Worm (Caenorhabditis elegans): Measurements from ENCODE around the gene tsp-18.
A peak's percentile ranks its signal among the peaks of the same experiment; 100 is the strongest.

Gene tsp-18

DNA sequence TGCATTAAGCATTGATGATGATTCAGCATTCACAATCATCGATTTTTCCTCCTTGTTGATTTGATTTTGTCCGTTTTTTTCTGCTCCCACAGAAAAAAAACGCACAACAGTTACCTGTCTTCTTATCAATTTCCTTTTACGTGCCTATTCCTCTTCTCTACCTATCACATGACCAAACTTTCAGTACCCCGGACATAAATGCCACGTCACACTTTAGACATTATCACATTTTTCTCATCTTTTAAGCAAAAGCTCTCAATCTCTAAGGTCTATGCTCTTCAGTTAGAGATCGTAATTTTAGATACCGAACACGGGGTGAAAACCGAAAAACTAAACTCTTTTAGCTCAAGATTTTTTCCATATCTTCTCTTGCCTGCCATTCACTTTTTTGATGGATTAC is 31.7 kb downstream of the tsp-18 start (continued):
- TF ChIP-seq tra-1 (GFP tag; IDR thresholded peaks at IDR 0.05) (peak; percentile 66; the same call in 1 of the 2 replicates), unc-130 (GFP tag; optimal IDR thresholded peaks at IDR 0.05) (no peak), ceh-82 (tag; optimal IDR thresholded peaks at IDR 0.05) (no peak), mep-1 (tag; optimal IDR thresholded peaks at IDR 0.05) (no peak), daf-12 (tag; optimal IDR thresholded peaks at IDR 0.05) (no peak), ctbp-1 (GFP tag; IDR thresholded peaks at IDR 0.05) (no peak), nhr-237 (tag; optimal IDR thresholded peaks at IDR 0.05) (no peak), tag-97 (GFP tag; IDR thresholded peaks at IDR 0.05) (no peak), zfp-3 (GFP tag; conservative IDR thresholded peaks at IDR 0.05) (no peak; the same call in 1 of the 2 replicates), ces-1 (GFP tag; optimal IDR thresholded peaks at IDR 0.05) (no peak), snpc-4 (tag; optimal IDR thresholded peaks at IDR 0.05) (no peak), aha-1 (tag) (no peak), nhr-77 (tag; optimal IDR thresholded peaks at IDR 0.05) (peak; percentile 73), nhr-48 (tag; optimal IDR thresholded peaks at IDR 0.05) (peak; percentile 13), D1046.2 (GFP tag; IDR thresholded peaks at IDR 0.05) (no peak), dmd-6 (GFP tag; IDR thresholded peaks at IDR 0.05) (peak; percentile 87), lin-13 (GFP tag; optimal IDR thresholded peaks at IDR 0.05) (no peak), nhr-76 (tag; optimal IDR thresholded peaks at IDR 0.05) (no peak), F10B5.3 (tag; optimal IDR thresholded peaks at IDR 0.05) (no peak), pqm-1 (tag; optimal IDR thresholded peaks at IDR 0.05) (peak; percentile 71), dpl-1 (GFP tag; optimal IDR thresholded peaks at IDR 0.05) (no peak), madf-5 (GFP tag; IDR thresholded peaks at IDR 0.05) (no peak), R02D3.7 (tag; optimal IDR thresholded peaks at IDR 0.05) (no peak), lsy-2 (tag; optimal IDR thresholded peaks at IDR 0.05) (peak in 1 of 2 experiments; percentile 47), F37D6.2 (tag; optimal IDR thresholded peaks at IDR 0.05) (no peak), nhr-102 (tag; optimal IDR thresholded peaks at IDR 0.05) (no peak), Y105C5A.15 (GFP tag; IDR thresholded peaks at IDR 0.05) (no peak), T20F7.1 (GFP tag; optimal IDR thresholded peaks at IDR 0.05) (peak; percentile 31), snpc-1.2 (GFP tag; IDR thresholded peaks at IDR 0.05) (no peak), hlh-11 (tag; optimal IDR thresholded peaks at IDR 0.05) (peak; percentile 74), arid-1 (GFP tag; conservative IDR thresholded peaks at IDR 0.05) (no peak), ZK546.5 (tag; optimal IDR thresholded peaks at IDR 0.05) (no peak), ama-1 (optimal IDR thresholded peaks at IDR 0.05) (no peak), unc-39 (tag; optimal IDR thresholded peaks at IDR 0.05) (no peak), lin-38 (GFP tag; IDR thresholded peaks at IDR 0.05) (no peak), dve-1 (tag; optimal IDR thresholded peaks at IDR 0.05; ENCODE audit: insufficient read depth) (peak; percentile 85), daf-16 (GFP tag; optimal IDR thresholded peaks at IDR 0.05) (no peak), daf-16 (tag; optimal IDR thresholded peaks at IDR 0.05) (peak; percentile 90), lin-15B (tag; optimal IDR thresholded peaks at IDR 0.05) (no peak), attf-4 (tag; optimal IDR thresholded peaks at IDR 0.05) (no peak), mdl-1 (tag; optimal IDR thresholded peaks at IDR 0.05) (no peak), skn-1 (tag; optimal IDR thresholded peaks at IDR 0.05) (no peak), nhr-28 (tag; optimal IDR thresholded peaks at IDR 0.05) (peak; percentile 64), F26F4.8 (GFP tag; conservative IDR thresholded peaks at IDR 0.05) (no peak), rbr-2 (tag; optimal IDR thresholded peaks at IDR 0.05) (no peak), gei-8 (GFP tag; optimal IDR thresholded peaks at IDR 0.05) (no peak), dmd-9 (GFP tag; IDR thresholded peaks at IDR 0.05) (no peak), pha-4 (GFP tag; IDR thresholded peaks at IDR 0.05) (no peak), pha-4 (tag; optimal IDR thresholded peaks at IDR 0.05) (no peak), ceh-44 (GFP tag; IDR thresholded peaks at IDR 0.05) (no peak), lin-39 (tag; optimal IDR thresholded peaks at IDR 0.05) (no peak), lir-3 (tag; optimal IDR thresholded peaks at IDR 0.05) (no peak), nhr-11 (tag; optimal IDR thresholded peaks at IDR 0.05) (no peak), mdt-29 (GFP tag; IDR thresholded peaks at IDR 0.05) (no peak), daf-8 (GFP tag; IDR thresholded peaks at IDR 0.05) (no peak)
